Fruit fly (Drosophila melanogaster): Measurements from ENCODE around the gene lz.
A peak's percentile ranks its signal among the peaks of the same experiment; 100 is the strongest.

Gene lz

DNA sequence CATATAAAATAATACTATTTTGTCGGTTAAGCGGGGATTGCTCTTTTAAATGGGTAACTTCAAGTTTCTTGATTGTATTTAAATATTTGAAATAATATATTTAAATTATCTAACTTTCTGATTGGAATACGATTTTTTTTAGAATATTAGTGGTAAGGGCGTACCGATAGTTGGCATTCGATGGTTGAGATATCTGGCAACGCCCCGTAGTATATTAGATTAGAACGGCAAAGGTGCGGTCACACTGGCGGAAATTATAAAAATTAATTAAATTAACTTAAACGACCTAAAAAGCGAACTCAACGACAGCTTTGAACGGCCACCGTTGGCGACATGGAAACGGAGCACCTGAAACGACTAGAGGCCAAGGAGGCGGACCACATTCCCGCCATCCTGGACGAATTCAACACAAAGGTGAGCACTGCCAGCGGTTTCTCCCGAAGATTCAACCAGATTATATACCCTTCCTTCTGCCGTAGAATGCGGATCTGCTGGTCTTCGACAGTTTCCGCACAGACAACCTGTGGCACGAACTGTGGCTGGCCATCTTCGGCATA lies 28.4 kb upstream of the lz start, which contains the start of gene ric8a (continued):
- TF ChIP-seq CG2678 (tag; optimal IDR thresholded peaks at IDR 0.05), result no peak
- no peak for TF ChIP-seq CG5953 (GFP tag; IDR thresholded peaks at IDR 0.05)
- TF ChIP-seq CG7786 (GFP tag; optimal IDR thresholded peaks at IDR 0.05), result no peak
- no peak for TF ChIP-seq Sox102F (GFP tag; optimal IDR thresholded peaks at IDR 0.05)
- TF ChIP-seq CG42726 (GFP tag; IDR thresholded peaks at IDR 0.05; ENCODE audit: partially characterized antibody), result peak; percentile 86
- TF ChIP-seq gsb (GFP tag; IDR thresholded peaks at IDR 0.05), result no peak
- no peak for TF ChIP-seq crc (GFP tag; optimal IDR thresholded peaks at IDR 0.05)
- peak; percentile 32 for TF ChIP-seq Abd-B (GFP tag; optimal IDR thresholded peaks at IDR 0.05)
- TF ChIP-seq CG11093 (GFP tag; IDR thresholded peaks at IDR 0.05), result no peak
- TF ChIP-seq fd96Cb (tag; optimal IDR thresholded peaks at IDR 0.05), result no peak
- 0 out of 3 replicates have a peak, but pooled peaks have one; percentile 21 for TF ChIP-seq zfh1 (GFP tag; IDR thresholded peaks at IDR 0.05)
- TF ChIP-seq CG2199 (GFP tag; IDR thresholded peaks at IDR 0.05), result no peak
- peak; percentile 7 for TF ChIP-seq Xbp1 (GFP tag; optimal IDR thresholded peaks at IDR 0.05)
- TF ChIP-seq CG18011 (GFP tag; optimal IDR thresholded peaks at IDR 0.05), result no peak
- peak; percentile 75 for TF ChIP-seq vnd (GFP tag; IDR thresholded peaks at IDR 0.05; ENCODE audit: partially characterized antibody)
- peak; percentile 79 for TF ChIP-seq MBD-R2 (GFP tag; IDR thresholded peaks at IDR 0.05)
- no peak for TF ChIP-seq Hr3 (GFP tag; optimal IDR thresholded peaks at IDR 0.05)
- TF ChIP-seq Bteb2 (GFP tag; optimal IDR thresholded peaks at IDR 0.05), result no peak
- TF ChIP-seq Max (GFP tag; optimal IDR thresholded peaks at IDR 0.05), result no peak
- TF ChIP-seq slou (GFP tag; optimal IDR thresholded peaks at IDR 0.05), result no peak
- TF ChIP-seq Doc2 (GFP tag; IDR thresholded peaks at IDR 0.05), result no peak
- no peak for TF ChIP-seq Asciz (GFP tag; optimal IDR thresholded peaks at IDR 0.05)
- no peak for TF ChIP-seq CG31365 (tag; optimal IDR thresholded peaks at IDR 0.05)
- TF ChIP-seq sim (GFP tag; IDR thresholded peaks at IDR 0.05), result no peak
- TF ChIP-seq trem (tag; optimal IDR thresholded peaks at IDR 0.05), result peak; percentile 67
- no peak for TF ChIP-seq cas (GFP tag; IDR thresholded peaks at IDR 0.05)
- TF ChIP-seq CG15073 (GFP tag; optimal IDR thresholded peaks at IDR 0.05), result no peak
- no peak for TF ChIP-seq CG18599 (GFP tag; optimal IDR thresholded peaks at IDR 0.05)
- TF ChIP-seq HLHmδ (GFP tag; optimal IDR thresholded peaks at IDR 0.05), result no peak
- TF ChIP-seq al (GFP tag; IDR thresholded peaks at IDR 0.05), result no peak
- TF ChIP-seq Blimp-1 (GFP tag; optimal IDR thresholded peaks at IDR 0.05), result no peak
- no peak for TF ChIP-seq CG9215 (GFP tag; IDR thresholded peaks at IDR 0.05)
- no peak for TF ChIP-seq CG6854 (GFP tag; optimal IDR thresholded peaks at IDR 0.05)
- TF ChIP-seq Spps (tag; optimal IDR thresholded peaks at IDR 0.05), result no peak
- TF ChIP-seq CG2202 (tag; optimal IDR thresholded peaks at IDR 0.05), result no peak
- no peak for TF ChIP-seq Neu2 (GFP tag; optimal IDR thresholded peaks at IDR 0.05; ENCODE audit: borderline replicate concordance)
- TF ChIP-seq aop (GFP tag; IDR thresholded peaks at IDR 0.05), result no peak
- peak; percentile 30 for TF ChIP-seq CG2129 (GFP tag; IDR thresholded peaks at IDR 0.05; ENCODE audit: partially characterized antibody)
- TF ChIP-seq her (GFP tag; optimal IDR thresholded peaks at IDR 0.05), result no peak
- no peak for TF ChIP-seq CG11560 (tag; IDR thresholded peaks at IDR 0.05)
- TF ChIP-seq Hr78 (GFP tag; optimal IDR thresholded peaks at IDR 0.05), result no peak
- TF ChIP-seq CG12236 (GFP tag; optimal IDR thresholded peaks at IDR 0.05), result no peak
- TF ChIP-seq gcm2 (GFP tag; optimal IDR thresholded peaks at IDR 0.05), result no peak
- TF ChIP-seq ci (GFP tag; IDR thresholded peaks at IDR 0.05), result no peak
- TF ChIP-seq CG1602 (GFP tag; optimal IDR thresholded peaks at IDR 0.05), result no peak
- TF ChIP-seq BEAF-32 (GFP tag; optimal IDR thresholded peaks at IDR 0.05), result peak; percentile 81
- no peak for TF ChIP-seq da (GFP tag; optimal IDR thresholded peaks at IDR 0.05)
- no peak for TF ChIP-seq CG10274 (GFP tag; optimal IDR thresholded peaks at IDR 0.05)
- no peak for TF ChIP-seq CG6272 (GFP tag; IDR thresholded peaks at IDR 0.05)
- no peak for TF ChIP-seq gt (GFP tag; IDR thresholded peaks at IDR 0.05)
- no peak for TF ChIP-seq NfI (GFP tag; optimal IDR thresholded peaks at IDR 0.05)

Measured in whole organism, embryonic.